Worm (Caenorhabditis elegans): ENCODE data around the gene rsp-6.

rsp-6 gene

DNA sequence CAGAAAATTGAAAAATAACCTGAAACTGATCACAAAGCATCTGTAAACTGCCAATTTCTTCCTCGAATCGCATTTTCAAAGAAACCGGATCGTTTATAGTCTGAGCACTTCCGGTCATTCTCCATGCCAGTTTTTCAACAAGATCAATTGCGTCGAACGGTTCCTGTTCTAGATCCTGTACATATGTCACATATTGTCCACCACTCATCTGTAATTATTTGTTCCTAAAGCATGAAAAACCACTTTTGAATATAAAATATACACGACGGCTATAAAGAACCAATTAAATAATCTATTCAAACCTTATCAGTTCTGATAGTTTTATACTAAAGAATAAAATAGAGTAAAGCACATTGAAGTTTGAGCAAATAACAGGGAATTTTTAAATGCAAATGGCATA is 8.7 kb downstream of the rsp-6 start, which contains the start of gene sec-10:
Gene sec-10 (minus strand): TSS at position 208 of the 400 bp plus-strand sequence.
- TF ChIP-seq hlh-1 (tag; optimal IDR thresholded peaks at IDR 0.05), result no peak
- TF ChIP-seq pha-4 (tag; optimal IDR thresholded peaks at IDR 0.05), result no peak
- TF ChIP-seq lin-13 (tag; optimal IDR thresholded peaks at IDR 0.05), result no peak
- no peak for TF ChIP-seq mep-1 (tag; optimal IDR thresholded peaks at IDR 0.05)
- TF ChIP-seq nhr-28 (tag; optimal IDR thresholded peaks at IDR 0.05), result no peak

DNA sequence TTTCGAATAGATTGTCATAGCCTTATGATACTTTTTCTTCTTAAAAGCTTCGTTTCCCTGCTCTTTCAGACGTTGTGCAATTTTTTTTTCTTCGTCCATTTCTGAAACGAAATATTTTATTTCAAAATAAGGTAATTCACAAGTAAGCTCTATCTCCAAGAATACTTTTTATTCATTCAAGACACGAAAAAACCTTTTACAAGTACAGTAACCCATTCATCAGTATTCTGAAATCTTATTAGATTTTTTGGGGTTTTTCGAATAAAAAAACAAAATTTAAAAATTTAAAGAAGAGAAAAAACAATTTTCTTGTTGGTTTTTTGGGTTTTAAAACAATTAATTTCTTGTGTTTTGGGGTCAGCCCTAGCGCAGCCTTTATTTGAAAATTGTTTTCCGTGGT is 12.2 kb downstream of the rsp-6 start, which contains the start of gene rpap-3:
Gene rpap-3 (minus strand): TSS at position 101 of the 400 bp plus-strand sequence.
- TF ChIP-seq snpc-4 (tag; optimal IDR thresholded peaks at IDR 0.05), result no peak
- no peak for TF ChIP-seq mls-2 (tag; optimal IDR thresholded peaks at IDR 0.05)
- no peak for TF ChIP-seq ces-1 (GFP tag; optimal IDR thresholded peaks at IDR 0.05)
- no peak for TF ChIP-seq elt-1 (tag; optimal IDR thresholded peaks at IDR 0.05; ENCODE audit: borderline replicate concordance, insufficient read depth)
- TF ChIP-seq nhr-12 (tag; optimal IDR thresholded peaks at IDR 0.05), result no peak
- TF ChIP-seq cnd-1 (tag; optimal IDR thresholded peaks at IDR 0.05), result no peak
- no peak for TF ChIP-seq zip-8 (tag; optimal IDR thresholded peaks at IDR 0.05)
- no peak for TF ChIP-seq lin-32 (GFP tag; optimal IDR thresholded peaks at IDR 0.05)
- no peak for TF ChIP-seq nhr-28 (tag; optimal IDR thresholded peaks at IDR 0.05)
- no peak for TF ChIP-seq ham-2 (GFP tag; optimal IDR thresholded peaks at IDR 0.05)
- TF ChIP-seq ceh-43 (GFP tag; optimal IDR thresholded peaks at IDR 0.05), result no peak

DNA sequence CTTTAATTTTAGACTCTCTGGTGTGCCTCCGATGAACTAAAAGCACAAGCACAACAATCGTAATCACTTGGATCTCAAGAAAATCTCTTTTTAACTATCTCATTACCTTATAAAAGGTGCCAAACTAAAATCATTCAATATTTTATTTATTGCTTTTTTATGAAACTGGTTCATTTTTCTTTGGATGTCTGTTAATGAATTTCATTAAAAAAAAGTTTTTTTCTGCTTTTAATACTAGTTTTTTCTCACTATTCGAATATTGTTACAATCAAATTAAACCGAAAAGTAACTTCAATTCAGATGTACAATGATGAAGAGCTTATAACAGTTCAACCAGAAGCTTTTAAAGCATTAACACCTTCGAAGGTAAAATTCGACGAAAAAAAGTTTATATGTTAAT is 15.3 kb downstream of the rsp-6 start, which contains the start of gene swd-2.1:
Gene swd-2.1 (plus strand): TSS at position 301 of the 400 bp plus-strand sequence.
- TF ChIP-seq pha-4 (tag; optimal IDR thresholded peaks at IDR 0.05) (no peak), lin-32 (GFP tag; optimal IDR thresholded peaks at IDR 0.05) (no peak), zip-8 (tag; optimal IDR thresholded peaks at IDR 0.05) (no peak), ceh-39 (tag; optimal IDR thresholded peaks at IDR 0.05) (no peak), hlh-1 (tag; optimal IDR thresholded peaks at IDR 0.05) (no peak), ces-1 (GFP tag; optimal IDR thresholded peaks at IDR 0.05) (no peak), elt-3 (tag; optimal IDR thresholded peaks at IDR 0.05) (no peak), nhr-12 (tag; optimal IDR thresholded peaks at IDR 0.05) (no peak), nhr-28 (tag; optimal IDR thresholded peaks at IDR 0.05) (no peak), blmp-1 (tag; optimal IDR thresholded peaks at IDR 0.05) (no peak), nhr-2 (tag; optimal IDR thresholded peaks at IDR 0.05) (no peak), sptf-1 (tag; optimal IDR thresholded peaks at IDR 0.05) (no peak), ztf-11 (tag; optimal IDR thresholded peaks at IDR 0.05) (no peak), sem-2 (GFP tag; optimal IDR thresholded peaks at IDR 0.05) (no peak), ceh-43 (GFP tag; optimal IDR thresholded peaks at IDR 0.05) (no peak), nhr-76 (tag; optimal IDR thresholded peaks at IDR 0.05) (no peak)

DNA sequence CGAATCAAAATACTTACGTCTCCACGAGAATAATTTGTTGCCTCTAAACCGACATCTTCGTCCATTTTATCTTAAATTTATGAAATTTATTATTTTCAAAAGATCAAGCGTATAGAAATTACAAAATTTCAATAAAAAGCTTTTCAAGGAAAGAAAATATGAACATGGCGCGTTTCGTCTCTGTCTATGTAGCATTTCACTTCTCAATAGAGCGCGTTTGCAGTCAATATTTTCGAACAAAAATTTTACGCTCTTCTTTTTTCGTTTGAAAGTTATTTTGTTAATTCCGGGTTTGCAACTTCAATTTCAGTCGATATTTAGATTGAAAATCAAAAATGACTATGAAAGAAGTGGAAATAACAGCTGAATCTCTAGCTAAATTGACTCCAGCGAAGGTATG is 16.8 kb downstream of the rsp-6 start, which contains the start of the genes hcf-1 and swd-2.2:
Gene hcf-1 (minus strand): TSS at position 70 of the 400 bp plus-strand sequence.
Gene swd-2.2 (plus strand): TSS at position 206 of the 400 bp plus-strand sequence.
- TF ChIP-seq nhr-237 (tag; optimal IDR thresholded peaks at IDR 0.05) (peak; percentile 26), flh-1 (GFP tag; optimal IDR thresholded peaks at IDR 0.05) (no peak), ceh-43 (GFP tag; optimal IDR thresholded peaks at IDR 0.05) (no peak), pha-4 (tag; optimal IDR thresholded peaks at IDR 0.05) (peak; percentile 21), mep-1 (tag; optimal IDR thresholded peaks at IDR 0.05) (peak; percentile 40), M03D4.4 (tag; optimal IDR thresholded peaks at IDR 0.05) (no peak)

DNA sequence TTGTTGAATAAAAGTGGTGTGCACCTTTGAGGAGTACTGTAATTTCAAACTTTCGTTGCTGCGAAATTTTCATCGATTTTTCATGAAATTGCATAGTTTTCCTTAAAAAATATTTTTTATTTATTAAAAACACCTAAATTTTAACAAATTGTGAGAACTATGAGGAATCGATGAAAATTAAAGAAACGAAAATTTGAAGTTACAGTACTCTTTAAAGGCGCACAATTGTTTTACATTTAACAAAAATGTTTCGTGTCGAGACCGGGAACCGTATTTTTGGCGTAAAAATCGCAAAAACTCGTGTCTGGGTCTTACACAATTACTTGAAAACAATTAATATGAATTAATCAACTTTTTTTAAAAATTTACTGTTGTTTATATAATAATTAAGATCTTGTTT is 20.9 kb downstream of the rsp-6 start, which contains the start of gene rdl-1:
Gene rdl-1 (minus strand): TSS at position 101 of the 400 bp plus-strand sequence.
- no peak for TF ChIP-seq ztf-11 (tag; optimal IDR thresholded peaks at IDR 0.05)
- no peak for TF ChIP-seq nhr-76 (tag; optimal IDR thresholded peaks at IDR 0.05)
- TF ChIP-seq hlh-1 (tag; optimal IDR thresholded peaks at IDR 0.05), result no peak
- TF ChIP-seq ceh-39 (tag; optimal IDR thresholded peaks at IDR 0.05), result no peak
- no peak for TF ChIP-seq flh-1 (GFP tag; optimal IDR thresholded peaks at IDR 0.05)
- no peak for TF ChIP-seq bed-3 (GFP tag; optimal IDR thresholded peaks at IDR 0.05)

DNA sequence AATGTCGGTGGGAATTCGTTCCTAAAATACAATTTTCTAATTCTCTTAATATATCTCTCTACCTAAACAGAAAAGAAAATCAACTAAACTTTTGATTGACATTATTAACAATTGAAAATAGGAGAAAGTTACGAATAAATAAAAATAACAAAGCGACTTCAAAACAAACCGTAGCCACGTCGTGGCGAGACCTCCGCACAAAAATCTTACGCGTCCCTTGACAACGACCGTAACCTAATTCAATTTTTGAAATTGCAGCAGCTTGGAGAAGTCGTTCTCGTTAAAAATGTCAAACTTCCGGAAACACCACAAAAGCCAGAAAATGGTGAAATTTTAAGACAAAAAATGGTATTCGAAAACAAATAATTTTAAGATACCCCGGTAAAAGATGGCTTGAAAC is 26.7 kb downstream of the rsp-6 start:
- TF ChIP-seq ham-2 (GFP tag; optimal IDR thresholded peaks at IDR 0.05), result no peak
- TF ChIP-seq ceh-43 (GFP tag; optimal IDR thresholded peaks at IDR 0.05), result no peak
- no peak for TF ChIP-seq bed-3 (GFP tag; optimal IDR thresholded peaks at IDR 0.05)
- TF ChIP-seq sem-2 (GFP tag; optimal IDR thresholded peaks at IDR 0.05), result no peak
- TF ChIP-seq lin-13 (tag; optimal IDR thresholded peaks at IDR 0.05), result no peak
- no peak for TF ChIP-seq zip-8 (tag; optimal IDR thresholded peaks at IDR 0.05)
- no peak for TF ChIP-seq mls-2 (tag; optimal IDR thresholded peaks at IDR 0.05)
- TF ChIP-seq ceh-39 (tag; optimal IDR thresholded peaks at IDR 0.05), result no peak
- no peak for TF ChIP-seq pha-4 (tag; optimal IDR thresholded peaks at IDR 0.05)
- no peak for TF ChIP-seq elt-1 (tag; optimal IDR thresholded peaks at IDR 0.05; ENCODE audit: borderline replicate concordance, insufficient read depth)
- no peak for TF ChIP-seq M03D4.4 (tag; optimal IDR thresholded peaks at IDR 0.05)
